Fruit fly (Drosophila melanogaster): ENCODE data around the gene Tace.

DNA sequence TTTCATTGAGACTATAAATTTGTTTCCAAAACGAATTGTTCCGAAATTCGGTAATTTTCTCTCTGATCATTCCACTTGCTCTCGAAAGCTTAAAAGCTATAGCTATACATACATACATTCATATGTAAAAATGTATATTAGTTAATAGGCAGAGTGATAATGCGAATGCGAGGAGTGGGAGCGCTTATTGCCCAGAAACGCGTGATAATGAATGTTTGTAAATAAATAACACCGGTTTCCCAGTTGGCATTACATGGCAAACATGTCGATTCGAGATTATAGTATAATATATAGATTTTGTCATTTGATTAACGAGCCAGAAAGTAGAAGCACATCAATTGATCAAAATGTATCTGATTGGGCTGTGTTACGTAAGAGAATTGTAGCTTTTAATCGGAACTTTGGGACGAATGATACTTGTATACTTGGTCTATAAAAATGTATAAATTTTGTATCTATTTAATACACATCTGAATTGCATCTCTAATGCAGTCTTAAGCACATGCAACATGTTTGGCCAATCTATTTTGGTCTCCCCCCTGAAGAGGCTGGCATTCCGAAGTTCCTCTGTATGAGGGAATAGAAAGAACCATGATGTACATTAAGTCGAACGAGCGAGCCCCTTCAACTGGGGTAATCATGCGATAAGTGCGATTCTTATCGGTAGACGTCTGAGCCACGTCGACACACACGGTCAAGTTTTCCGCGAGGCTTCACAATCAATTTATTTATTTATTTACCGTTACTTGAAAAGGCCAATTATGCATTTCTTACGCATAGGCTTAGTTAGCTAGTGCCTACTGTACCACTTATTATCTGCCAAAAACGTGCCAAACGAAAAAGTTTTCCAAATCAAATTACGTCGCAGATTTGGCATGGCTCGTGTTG, 12.5 kb downstream of the Tace start:
- TF ChIP-seq Sin3A (optimal IDR thresholded peaks at IDR 0.05) (no peak), h (optimal IDR thresholded peaks at IDR 0.05) (no peak), insv (optimal IDR thresholded peaks at IDR 0.05) (no peak), Myc (optimal IDR thresholded peaks at IDR 0.05) (no peak)

All from Kc167 (cell line).